Fruit fly (Drosophila melanogaster) S2 (cell line): ENCODE results near the gene smp-30.

Experiments
- CG8478 ChIP-seq: fragments of >200 bp; optimal IDR thresholded peaks from 2 replicates; lab custom pipeline; 2018
- CTCF ChIP-seq, 2 experiments: fragments of >200 bp; optimal IDR thresholded peaks; 2 replicates each; lab custom pipeline; 2018

dm6 chr3R:14728713-14729685 lies 22.0 kb downstream of the smp-30 start:
- TF ChIP-seq CTCF (optimal IDR thresholded peaks at IDR 0.05; lab: Kevin White, UChicago) = no peak
- no peak for TF ChIP-seq CG8478 (lab: Kevin White, UChicago)
